Fruit fly (Drosophila melanogaster): ENCODE data around the gene CG14187.
A peak's percentile ranks its signal among the peaks of the same experiment; 100 is the strongest.

CG14187 gene

DNA sequence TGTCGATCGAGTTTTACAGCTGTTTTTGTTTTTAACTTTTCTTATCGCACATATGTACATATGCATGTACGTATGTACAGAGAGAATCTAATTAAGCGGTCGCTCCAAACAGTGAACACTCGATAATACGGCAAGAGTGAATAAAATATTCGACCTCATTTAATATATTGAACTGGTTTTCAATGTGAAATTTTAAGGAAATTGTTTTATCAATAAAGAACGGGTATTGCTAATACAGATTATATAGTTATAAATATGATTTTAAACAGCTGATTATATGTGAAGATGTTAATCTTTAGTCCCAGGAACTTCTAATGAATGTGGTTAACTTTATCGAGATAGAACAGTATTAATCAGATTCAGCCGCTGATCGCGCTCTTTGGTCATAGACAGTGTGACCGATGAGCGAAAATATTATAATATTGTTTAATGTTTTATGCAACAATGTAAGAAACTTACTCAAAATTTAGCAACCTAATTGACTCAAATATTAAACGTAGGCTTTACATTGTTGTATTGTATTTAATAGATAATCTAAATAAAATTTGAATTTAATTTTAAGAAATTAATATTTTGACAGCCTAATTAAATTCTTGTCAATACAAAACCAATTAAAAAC, 28.1 kb upstream of the CG14187 start, which contains the start of gene CG7328 (continued):
- TF ChIP-seq Hsf (GFP tag; optimal IDR thresholded peaks at IDR 0.05) (peak; percentile 67), ATbp (GFP tag; optimal IDR thresholded peaks at IDR 0.05) (peak; percentile 32), esg (GFP tag; conservative IDR thresholded peaks at IDR 0.05) (peak; percentile 55; the same call in 1 of the 2 replicates), CG11504 (tag; optimal IDR thresholded peaks at IDR 0.05) (no peak), caup (GFP tag; optimal IDR thresholded peaks at IDR 0.05; ENCODE audit: severe bottlenecking) (peak; percentile 27), toy (GFP tag; IDR thresholded peaks at IDR 0.05) (0 out of 2 replicates have a peak, but pooled peaks have one; percentile 17), Hmr (GFP tag; optimal IDR thresholded peaks at IDR 0.05) (peak; percentile 63), CG7357 (GFP tag; IDR thresholded peaks at IDR 0.05) (peak; percentile 36; the same call in 1 of the 3 replicates), CG2120 (GFP tag; optimal IDR thresholded peaks at IDR 0.05) (peak; percentile 85), Chrac-16 (GFP tag; optimal IDR thresholded peaks at IDR 0.05) (peak; percentile 56), bcd (GFP tag; optimal IDR thresholded peaks at IDR 0.05) (peak; percentile 55), lmd (GFP tag; IDR thresholded peaks at IDR 0.05) (peak; percentile 62; the same call in 1 of the 2 replicates), CG17568 (GFP tag; optimal IDR thresholded peaks at IDR 0.05) (no peak), CG18619 (GFP tag; optimal IDR thresholded peaks at IDR 0.05) (peak; percentile 55), CG9932 (GFP tag; IDR thresholded peaks at IDR 0.05) (peak; percentile 75), Mes4 (GFP tag; optimal IDR thresholded peaks at IDR 0.05) (peak; percentile 21), fu2 (GFP tag; optimal IDR thresholded peaks at IDR 0.05) (peak; percentile 30), CG9817 (tag; optimal IDR thresholded peaks at IDR 0.05) (peak; percentile 59), CG12236 (GFP tag; optimal IDR thresholded peaks at IDR 0.05) (peak; percentile 7), grn (GFP tag; optimal IDR thresholded peaks at IDR 0.05) (peak; percentile 78), Ets97D (GFP tag; optimal IDR thresholded peaks at IDR 0.05) (peak; percentile 14), Hr3 (GFP tag; optimal IDR thresholded peaks at IDR 0.05) (peak; percentile 59), so (GFP tag; IDR thresholded peaks at IDR 0.05) (0 out of 3 replicates have a peak, but pooled peaks have one; percentile 56), Adf1 (GFP tag; IDR thresholded peaks at IDR 0.05) (peak; percentile 33; the same call in 1 of the 2 replicates), CG34376 (GFP tag; optimal IDR thresholded peaks at IDR 0.05) (peak; percentile 22), CG17328 (GFP tag; IDR thresholded peaks at IDR 0.05) (peak; percentile 23; the same call in 1 of the 2 replicates), fd96Cb (tag; optimal IDR thresholded peaks at IDR 0.05) (peak; percentile 0), CG15696 (tag; optimal IDR thresholded peaks at IDR 0.05) (no peak), dm (GFP tag; optimal IDR thresholded peaks at IDR 0.05) (no peak), wor (GFP tag; IDR thresholded peaks at IDR 0.05) (no peak), nmo (GFP tag; optimal IDR thresholded peaks at IDR 0.05) (peak; percentile 65), CG13775 (GFP tag; optimal IDR thresholded peaks at IDR 0.05) (peak; percentile 43), pho (GFP tag; optimal IDR thresholded peaks at IDR 0.05) (peak; percentile 52), HLH54F (GFP tag; optimal IDR thresholded peaks at IDR 0.05) (peak; percentile 39), CG7928 (GFP tag; optimal IDR thresholded peaks at IDR 0.05) (no peak), Rfx (GFP tag; IDR thresholded peaks at IDR 0.05) (peak; percentile 71), tgo (GFP tag; IDR thresholded peaks at IDR 0.05) (peak; percentile 49; the same call in 1 of the 3 replicates)

DNA sequence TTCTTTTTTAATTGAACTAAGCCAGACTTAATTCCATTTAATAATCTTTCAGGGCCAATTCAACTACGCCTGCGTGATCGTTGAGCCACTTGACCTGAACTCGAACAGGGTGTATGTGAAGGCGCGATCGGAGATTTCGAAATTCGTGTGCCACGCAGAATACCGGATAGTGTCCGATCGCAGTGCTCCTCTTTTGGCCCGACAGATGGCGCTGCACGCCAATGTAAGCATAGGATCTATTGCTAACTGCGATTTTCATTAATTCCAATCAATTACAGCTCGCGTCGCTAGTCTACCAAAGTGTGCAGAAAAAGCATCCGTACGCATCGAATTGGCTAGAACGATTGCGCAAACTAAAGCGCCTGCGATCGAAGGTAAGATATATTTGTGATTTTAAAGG, 25.7 kb upstream of the CG14187 start:
- TF ChIP-seq row (GFP tag; IDR thresholded peaks at IDR 0.05) (no peak), CTCF (GFP tag; optimal IDR thresholded peaks at IDR 0.05) (peak; percentile 77)

DNA sequence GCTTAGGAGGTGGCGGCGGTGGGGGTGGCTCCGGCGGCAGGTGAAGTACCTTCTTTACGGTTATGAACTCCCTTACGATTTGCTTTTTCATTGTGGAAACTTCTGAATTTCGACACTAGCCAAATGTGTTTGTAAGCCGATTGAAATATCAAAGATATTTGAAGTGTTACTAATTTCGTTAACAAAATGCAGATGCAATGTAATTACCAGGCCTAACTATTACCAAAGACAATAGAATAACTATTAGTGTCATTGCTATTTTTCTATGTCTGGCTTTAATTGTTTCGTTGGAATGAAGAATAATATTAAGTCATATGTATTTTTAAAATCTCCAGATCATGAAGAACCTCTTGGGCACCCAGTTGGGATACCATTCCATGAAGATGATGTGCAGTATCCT, 20.5 kb upstream of the CG14187 start, which contains the start of gene CG7335:
CG7335 (minus strand) TSS at position 101 of the 400 bp plus-strand sequence.
- TF ChIP-seq CG1603 (tag; optimal IDR thresholded peaks at IDR 0.05) (no peak), Abd-B (GFP tag; optimal IDR thresholded peaks at IDR 0.05) (no peak), dpn (GFP tag; optimal IDR thresholded peaks at IDR 0.05) (no peak), D19B (GFP tag; optimal IDR thresholded peaks at IDR 0.05) (no peak), Myb (GFP tag; optimal IDR thresholded peaks at IDR 0.05) (no peak)

Measured in whole organism, embryonic.